Fruit fly (Drosophila melanogaster): Measurements from ENCODE around the gene tio.

- TF ChIP-seq psq (optimal IDR thresholded peaks at IDR 0.05): no peak
- no peak for TF ChIP-seq Sin3A (optimal IDR thresholded peaks at IDR 0.05)
- TF ChIP-seq h (optimal IDR thresholded peaks at IDR 0.05): no peak
These were observed 5.4 kb downstream of the tio start for dm6 chr2L:22024362-22024761.

Data from Kc167 (cell line).